Fruit fly (Drosophila melanogaster) whole organism, embryonic: ENCODE measurements around the gene mRpL27.

Experiments
- Bteb2 ChIP-seq: fragments of 200-800 bp; sonication (Bioruptor generic); optimal IDR thresholded peaks from 2 replicates; lab custom pipeline; 2016; ENCODE audit warnings: missing biosample characterization, missing genetic modification characterization
- CG10267 ChIP-seq: fragments of 200-800 bp; sonication (Bioruptor generic); optimal IDR thresholded peaks from 2 replicates; lab custom pipeline; 2018; ENCODE audit warnings: missing biosample characterization, mild to moderate bottlenecking, missing genetic modification characterization, moderate library complexity
- CG10979 ChIP-seq: fragments of 200-800 bp; sonication (Bioruptor generic); optimal IDR thresholded peaks from 2 replicates; lab custom pipeline; 2018; ENCODE audit warnings: missing biosample characterization, mild to moderate bottlenecking, missing genetic modification characterization, moderate library complexity
- CG14014 ChIP-seq: fragments of 200-800 bp; sonication (Bioruptor generic); IDR thresholded peaks from 2 replicates; pipeline ENCODE4 v1.3.6; 2022; ENCODE audit warnings: missing biosample characterization, missing genetic modification characterization
- CG15011 ChIP-seq: fragments of 200-800 bp; sonication (Bioruptor generic); optimal IDR thresholded peaks from 3 replicates; lab custom pipeline; 2018; ENCODE audit warnings: missing biosample characterization, mild to moderate bottlenecking, missing genetic modification characterization
- CG15269 ChIP-seq: fragments of 200-800 bp; sonication (Bioruptor generic); optimal IDR thresholded peaks from 2 replicates; lab custom pipeline; 2018; ENCODE audit warnings: missing biosample characterization, mild to moderate bottlenecking, missing genetic modification characterization, moderate library complexity
- CG17361 ChIP-seq: fragments of 200-800 bp; sonication (Bioruptor generic); IDR thresholded peaks from 3 replicates; pipeline ENCODE4 v1.3.6; 2022; ENCODE audit warnings: missing biosample characterization, missing genetic modification characterization
- CG18262 ChIP-seq: fragments of 200-800 bp; optimal IDR thresholded peaks from 3 replicates; lab custom pipeline; 2019; ENCODE audit warnings: missing biosample characterization, mild to moderate bottlenecking, missing genetic modification characterization, moderate library complexity
- CG2120 ChIP-seq: fragments of 200-800 bp; sonication (Bioruptor generic); optimal IDR thresholded peaks from 3 replicates; lab custom pipeline; 2016; ENCODE audit warnings: missing biosample characterization, missing genetic modification characterization
- CG32767 ChIP-seq: fragments of 200-800 bp; sonication (Bioruptor generic); IDR thresholded peaks from 2 replicates; pipeline ENCODE4 v1.3.6; 2022; ENCODE audit warnings: missing biosample characterization, missing genetic modification characterization
- CG3281 ChIP-seq: fragments of 200-800 bp; sonication (Bioruptor generic); optimal IDR thresholded peaks from 3 replicates; lab custom pipeline; 2017; ENCODE audit warnings: missing biosample characterization, mild to moderate bottlenecking, missing genetic modification characterization
- CG3847 ChIP-seq: fragments of 200-800 bp; sonication (Bioruptor generic); IDR thresholded peaks from 2 replicates; pipeline ENCODE4 v1.3.6; 2022; ENCODE audit warnings: missing biosample characterization, missing genetic modification characterization
- CG4282 ChIP-seq: fragments of 200-800 bp; sonication (Bioruptor generic); optimal IDR thresholded peaks from 2 replicates; lab custom pipeline; 2016; ENCODE audit warnings: missing biosample characterization, missing genetic modification characterization
- CG4360 ChIP-seq: fragments of 200-800 bp; sonication (Bioruptor generic); IDR thresholded peaks from 2 replicates; pipeline ENCODE4 v1.3.6; 2022; ENCODE audit warnings: missing biosample characterization, missing genetic modification characterization
- CG6813 ChIP-seq: fragments of 200-800 bp; sonication (Bioruptor generic); optimal IDR thresholded peaks from 2 replicates; lab custom pipeline; 2017; ENCODE audit warnings: missing biosample characterization, missing genetic modification characterization, mild to moderate bottlenecking, moderate library complexity, missing genetic modification reagents
- CG6854 ChIP-seq: fragments of 200-800 bp; sonication (Bioruptor generic); optimal IDR thresholded peaks from 3 replicates; lab custom pipeline; 2017; ENCODE audit warnings: missing biosample characterization, mild to moderate bottlenecking, missing genetic modification characterization
- CG9609 ChIP-seq: fragments of 200-800 bp; sonication (Bioruptor generic); optimal IDR thresholded peaks from 3 replicates; lab custom pipeline; 2016; ENCODE audit warnings: missing biosample characterization, missing genetic modification characterization
- CTCF ChIP-seq: fragments of 200-800 bp; sonication (Bioruptor generic); optimal IDR thresholded peaks from 2 replicates; lab custom pipeline; 2017; ENCODE audit warnings: missing biosample characterization, mild to moderate bottlenecking, missing genetic modification characterization, moderate library complexity
- CoRest ChIP-seq: fragments of 200-800 bp; sonication (Bioruptor generic); optimal IDR thresholded peaks from 3 replicates; lab custom pipeline; 2018; ENCODE audit warnings: missing biosample characterization, mild to moderate bottlenecking, missing genetic modification characterization, moderate library complexity
- Dek ChIP-seq: fragments of 200-800 bp; sonication (Bioruptor generic); optimal IDR thresholded peaks from 3 replicates; lab custom pipeline; 2019; ENCODE audit warnings: missing biosample characterization, mild to moderate bottlenecking, missing genetic modification characterization, moderate library complexity
- Dfd ChIP-seq, 2 experiments: fragments of >200 bp; optimal IDR thresholded peaks; 2 replicates each; lab custom pipeline; 2017; ENCODE audit warnings: missing biosample characterization in 2 of 2, missing genetic modification characterization in 2 of 2
- Dp ChIP-seq: fragments of 200-800 bp; sonication (Bioruptor generic); optimal IDR thresholded peaks from 2 replicates; lab custom pipeline; 2018; ENCODE audit warnings: missing biosample characterization, mild to moderate bottlenecking, missing genetic modification characterization, moderate library complexity
- Dref ChIP-seq: fragments of 200-800 bp; sonication (Bioruptor generic); IDR thresholded peaks from 2 replicates; pipeline ENCODE4 v1.3.6; 2022; ENCODE audit warnings: missing biosample characterization, missing genetic modification characterization
- E2f2 ChIP-seq: fragments of 200-800 bp; sonication (Bioruptor generic); IDR thresholded peaks from 2 replicates; pipeline ENCODE4 v1.3.6; 2022; ENCODE audit warnings: missing biosample characterization, missing genetic modification characterization
- Elba2 ChIP-seq: fragments of 200-800 bp; sonication (Bioruptor generic); optimal IDR thresholded peaks from 3 replicates; lab custom pipeline; 2016; ENCODE audit warnings: missing biosample characterization, missing genetic modification characterization
- Fer3 ChIP-seq: fragments of 200-800 bp; sonication (Bioruptor generic); optimal IDR thresholded peaks from 2 replicates; lab custom pipeline; 2018; ENCODE audit warnings: missing biosample characterization, mild to moderate bottlenecking, missing genetic modification characterization, moderate library complexity
- H15 ChIP-seq: fragments of 200-800 bp; sonication (Bioruptor generic); IDR thresholded peaks from 3 replicates; pipeline ENCODE4 v1.3.6; 2022; ENCODE audit warnings: missing biosample characterization, missing genetic modification characterization
- Hmx ChIP-seq: fragments of 200-800 bp; sonication (Bioruptor generic); optimal IDR thresholded peaks from 2 replicates; lab custom pipeline; 2016; ENCODE audit warnings: missing biosample characterization, missing genetic modification characterization
- Lim3 ChIP-seq: fragments of 200-800 bp; sonication (Bioruptor generic); IDR thresholded peaks from 2 replicates; pipeline ENCODE4 v1.3.6; 2022; ENCODE audit warnings: missing biosample characterization, missing genetic modification characterization
- Lpt ChIP-seq: fragments of >200 bp; optimal IDR thresholded peaks from 2 replicates; lab custom pipeline; 2018; ENCODE audit warnings: missing biosample characterization, missing genetic modification characterization
- Meics ChIP-seq: fragments of 200-800 bp; sonication (Bioruptor generic); optimal IDR thresholded peaks from 2 replicates; lab custom pipeline; 2017; ENCODE audit warnings: missing biosample characterization, mild to moderate bottlenecking, missing genetic modification characterization
- Mes4 ChIP-seq: fragments of 200-800 bp; sonication (Bioruptor generic); optimal IDR thresholded peaks from 2 replicates; lab custom pipeline; 2016; ENCODE audit warnings: missing biosample characterization, missing genetic modification characterization
- Mrtf ChIP-seq: fragments of 200-800 bp; sonication (Bioruptor generic); IDR thresholded peaks from 3 replicates; pipeline ENCODE4 v1.3.6; 2022; ENCODE audit warnings: missing biosample characterization, missing genetic modification characterization
- Nf-YC ChIP-seq: fragments of 200-800 bp; optimal IDR thresholded peaks from 3 replicates; lab custom pipeline; 2019; ENCODE audit warnings: missing biosample characterization, mild to moderate bottlenecking, missing genetic modification characterization, moderate library complexity
- Vsx1 ChIP-seq: fragments of 200-800 bp; sonication (Bioruptor generic); optimal IDR thresholded peaks from 2 replicates; lab custom pipeline; 2017; ENCODE audit warnings: missing biosample characterization, mild to moderate bottlenecking, missing genetic modification characterization, missing genetic modification reagents
- cas ChIP-seq: fragments of 200-800 bp; sonication (Bioruptor generic); IDR thresholded peaks from 2 replicates; pipeline ENCODE4 v1.3.6; 2022; ENCODE audit warnings: missing biosample characterization, missing genetic modification characterization
- chinmo ChIP-seq: fragments of 200-800 bp; sonication (Bioruptor generic); IDR thresholded peaks from 4 replicates; pipeline ENCODE4 v1.3.6; 2022; ENCODE audit warnings: missing biosample characterization, missing genetic modification characterization; ENCODE audit not compliant: partially characterized antibody
- chm ChIP-seq: fragments of 200-800 bp; sonication (Bioruptor generic); IDR thresholded peaks from 2 replicates; pipeline ENCODE4 v1.3.6; 2022; ENCODE audit warnings: missing biosample characterization, missing genetic modification characterization
- ci ChIP-seq: fragments of 200-800 bp; sonication (Bioruptor generic); IDR thresholded peaks from 3 replicates; pipeline ENCODE4 v1.3.6; 2022; ENCODE audit warnings: missing biosample characterization, missing genetic modification characterization
- crol ChIP-seq: fragments of 200-800 bp; sonication (Bioruptor generic); IDR thresholded peaks from 2 replicates; pipeline ENCODE4 v1.3.6; 2022; ENCODE audit warnings: missing biosample characterization, missing genetic modification characterization
- cwo ChIP-seq: fragments of 200-800 bp; sonication (Bioruptor generic); optimal IDR thresholded peaks from 3 replicates; lab custom pipeline; 2017; ENCODE audit warnings: missing biosample characterization, missing genetic modification characterization, mild to moderate bottlenecking, moderate library complexity, missing genetic modification reagents
- dati ChIP-seq: fragments of 200-800 bp; sonication (Bioruptor generic); IDR thresholded peaks from 2 replicates; pipeline ENCODE4 v1.3.6; 2022; ENCODE audit warnings: missing biosample characterization, missing genetic modification characterization
- gfzf ChIP-seq: fragments of 200-800 bp; sonication (Bioruptor generic); optimal IDR thresholded peaks from 2 replicates; lab custom pipeline; 2016; ENCODE audit warnings: missing biosample characterization, mild to moderate bottlenecking, missing genetic modification characterization, moderate library complexity
- hbn ChIP-seq: fragments of 200-800 bp; sonication (Bioruptor generic); IDR thresholded peaks from 2 replicates; pipeline ENCODE4 v1.3.6; 2022; ENCODE audit warnings: missing biosample characterization, missing genetic modification characterization; ENCODE audit not compliant: partially characterized antibody
- hkb ChIP-seq, 2 experiments: fragments of 200-800 bp in 1 of 2; fragments of >200 bp in 1 of 2; sonication (Bioruptor generic) in 1 of 2; IDR thresholded peaks in 1 of 2; optimal IDR thresholded peaks in 1 of 2; 2 replicates each; pipeline versions ENCODE4 v1.3.6 to Lab custom; 2017 to 2022; ENCODE audit warnings: missing biosample characterization in 1 of 2, missing genetic modification characterization in 1 of 2
- lov ChIP-seq, 2 experiments: fragments of 200-800 bp in 1 of 2; fragments of >200 bp in 1 of 2; sonication (Bioruptor generic) in 1 of 2; IDR thresholded peaks in 1 of 2; optimal IDR thresholded peaks in 1 of 2; 2 replicates in 1 of 2; 3 replicates in 1 of 2; pipeline versions ENCODE4 v1.3.6 to Lab custom; 2017 to 2022; ENCODE audit warnings: missing biosample characterization in 1 of 2, missing genetic modification characterization in 1 of 2
- nmo ChIP-seq: fragments of 200-800 bp; sonication (Bioruptor generic); optimal IDR thresholded peaks from 2 replicates; lab custom pipeline; 2018; ENCODE audit warnings: missing biosample characterization, mild to moderate bottlenecking, missing genetic modification characterization, moderate library complexity
- nom ChIP-seq: fragments of 200-800 bp; sonication (Bioruptor generic); optimal IDR thresholded peaks from 2 replicates; lab custom pipeline; 2017; ENCODE audit warnings: missing biosample characterization, missing genetic modification characterization, mild to moderate bottlenecking, moderate library complexity, missing genetic modification reagents
- onecut ChIP-seq: fragments of 200-800 bp; sonication (Bioruptor generic); IDR thresholded peaks from 2 replicates; pipeline ENCODE4 v1.3.6; 2022; ENCODE audit warnings: missing biosample characterization, missing genetic modification characterization
- vnd ChIP-seq: fragments of 200-800 bp; sonication (Bioruptor generic); IDR thresholded peaks from 3 replicates; pipeline ENCODE4 v1.3.6; 2022; ENCODE audit warnings: missing biosample characterization, missing genetic modification characterization; ENCODE audit not compliant: partially characterized antibody

The mRpL27 gene

DNA sequence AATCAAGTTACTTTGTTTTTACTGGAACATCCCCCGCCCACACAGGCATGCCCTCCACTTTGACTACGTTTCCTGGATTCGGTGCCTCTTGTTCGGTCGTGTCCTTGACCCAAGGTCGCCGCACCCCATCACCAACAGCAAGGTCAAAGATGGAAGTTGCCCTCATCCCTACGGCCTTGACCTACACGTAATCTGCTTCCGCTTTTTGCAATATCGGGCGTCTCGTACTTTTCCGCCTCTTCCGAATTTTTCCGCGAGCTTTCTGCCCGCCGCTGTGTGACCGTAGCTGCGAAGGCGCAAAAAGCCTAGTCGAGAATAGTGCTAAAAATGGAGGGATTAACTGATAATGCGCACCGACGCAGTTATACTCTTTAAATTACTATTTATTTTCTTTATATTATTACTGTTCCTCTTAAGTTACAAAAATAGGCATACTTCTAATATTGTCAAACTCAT, 2.9 kb downstream of the mRpL27 start, which contains the start of gene Gs1l (continued):
- TF ChIP-seq chinmo (GFP tag; lab: Robert Waterston, UW): 0 out of 4 replicates have a peak, but pooled peaks have one; percentile 5
- TF ChIP-seq Mes4: no peak
- TF ChIP-seq Lim3 (GFP tag; lab: Robert Waterston, UW): no peak
- peak; percentile 54 for TF ChIP-seq Dp (GFP tag; lab: Kevin White, UChicago)
- TF ChIP-seq onecut (GFP tag; lab: Robert Waterston, UW): no peak
- TF ChIP-seq crol (GFP tag; lab: Robert Waterston, UW): 0 out of 2 replicates have a peak, but pooled peaks have one; percentile 15
- TF ChIP-seq CTCF (GFP tag; lab: Kevin White, UChicago): no peak
- TF ChIP-seq nom (GFP tag; lab: Kevin White, UChicago): no peak
- no peak for TF ChIP-seq hbn (GFP tag; lab: Robert Waterston, UW)
- TF ChIP-seq Mrtf (GFP tag; lab: Robert Waterston, UW): no peak
- TF ChIP-seq Dref: 0 out of 2 replicates have a peak, but pooled peaks have one; percentile 28
- TF ChIP-seq CG9609: no peak
- TF ChIP-seq CG3281 (GFP tag; lab: Kevin White, UChicago): no peak
- TF ChIP-seq Meics (GFP tag; lab: Kevin White, UChicago): peak; percentile 19
- TF ChIP-seq CG4360 (GFP tag; lab: Robert Waterston, UW): no peak
- TF ChIP-seq CG18262 (tag; lab: Kevin White, UChicago): peak; percentile 8
- peak; percentile 9 for TF ChIP-seq CG10267 (tag; lab: Kevin White, UChicago)
- TF ChIP-seq CoRest (tag; lab: Kevin White, UChicago): peak; percentile 23
- no peak for TF ChIP-seq Lpt (GFP tag; lab: Kevin White, UChicago)
- peak; percentile 75 for TF ChIP-seq gfzf (GFP tag; lab: Kevin White, UChicago)
- peak; percentile 38 for TF ChIP-seq Dek (tag; lab: Kevin White, UChicago)
- TF ChIP-seq CG17361 (GFP tag; lab: Robert Waterston, UW): 0 out of 3 replicates have a peak, but pooled peaks have one; percentile 15
- TF ChIP-seq cas: no peak
- TF ChIP-seq lov (optimal IDR thresholded peaks at IDR 0.05; lab: Kevin White, UChicago): no peak
- TF ChIP-seq lov (GFP tag; IDR thresholded peaks at IDR 0.05; lab: Robert Waterston, UW): no peak
- peak; percentile 18 for TF ChIP-seq CG6854 (GFP tag; lab: Kevin White, UChicago)
- TF ChIP-seq CG10979 (tag; lab: Kevin White, UChicago): peak; percentile 11
- no peak for TF ChIP-seq Vsx1 (GFP tag; lab: Kevin White, UChicago)
- TF ChIP-seq CG14014 (GFP tag; lab: Robert Waterston, UW): peak; percentile 35; the same call in 1 of the 2 replicates
- TF ChIP-seq cwo (GFP tag; lab: Kevin White, UChicago): no peak
- peak; percentile 47; the same call in 2 of the 3 replicates for TF ChIP-seq ci (GFP tag; lab: Robert Waterston, UW)
- TF ChIP-seq Nf-YC (tag; lab: Kevin White, UChicago): peak; percentile 22
- no peak for TF ChIP-seq hkb (optimal IDR thresholded peaks at IDR 0.05; lab: Kevin White, UChicago)
- TF ChIP-seq hkb (GFP tag; IDR thresholded peaks at IDR 0.05; lab: Robert Waterston, UW): 0 out of 2 replicates have a peak, but pooled peaks have one; percentile 17
- TF ChIP-seq CG2120 (GFP tag; lab: Kevin White, UChicago): peak; percentile 24
- no peak for TF ChIP-seq Hmx (GFP tag; lab: Kevin White, UChicago)
- no peak for TF ChIP-seq H15
- TF ChIP-seq nmo (GFP tag; lab: Kevin White, UChicago): no peak
- TF ChIP-seq CG15011 (GFP tag; lab: Kevin White, UChicago): no peak
- no peak for TF ChIP-seq Elba2 (GFP tag; lab: Kevin White, UChicago)
- peak; percentile 5 for TF ChIP-seq Fer3 (tag; lab: Kevin White, UChicago)
- TF ChIP-seq chm (GFP tag; lab: Robert Waterston, UW): peak; percentile 7; the same call in 1 of the 2 replicates
- TF ChIP-seq Bteb2 (GFP tag; lab: Kevin White, UChicago): no peak
- TF ChIP-seq dati (GFP tag; lab: Robert Waterston, UW): no peak
- TF ChIP-seq Dfd (GFP tag; optimal IDR thresholded peaks at IDR 0.05; lab: Kevin White, UChicago): no peak
- TF ChIP-seq CG4282 (GFP tag; lab: Kevin White, UChicago): no peak
- TF ChIP-seq CG15269: peak; percentile 49
- no peak for TF ChIP-seq CG6813
- TF ChIP-seq vnd (GFP tag; lab: Robert Waterston, UW): no peak
- TF ChIP-seq E2f2 (GFP tag; lab: Robert Waterston, UW): peak; percentile 77
- TF ChIP-seq CG32767 (GFP tag; lab: Robert Waterston, UW): no peak
- TF ChIP-seq CG3847 (GFP tag; lab: Robert Waterston, UW): peak; percentile 42; the same call in 1 of the 2 replicates
